Worm (Caenorhabditis elegans) whole organism, L4 larva: ENCODE results near the gene mkk-4.

ENCODE experiments used
- R02D3.7 ChIP-seq: fragments of 150-350 bp; sonication (generic microtip); optimal IDR thresholded peaks from 3 replicates; lab custom pipeline; 2014; ENCODE audit warnings: missing biosample characterization, missing genetic modification characterization
- ama-1 ChIP-seq: fragments of 150-350 bp; optimal IDR thresholded peaks from 2 replicates; lab custom pipeline; 2014; ENCODE audit warnings: inconsistent platforms, mixed read lengths
- ces-1 ChIP-seq: fragments of 150-350 bp; sonication (generic microtip); optimal IDR thresholded peaks from 4 replicates; lab custom pipeline; 2014; ENCODE audit warnings: missing biosample characterization, missing genetic modification reagents, missing genetic modification characterization
- egl-43 ChIP-seq: fragments of 200-800 bp; sonication (Bioruptor generic); IDR thresholded peaks from 2 replicates; pipeline ENCODE4 v1.3.6; 2022; ENCODE audit warnings: missing genetic modification reagents, missing genetic modification characterization, missing compliant biosample characterization
- set-16 ChIP-seq: fragments of 200-800 bp; sonication (Bioruptor generic); IDR thresholded peaks from 2 replicates; pipeline ENCODE4 v1.3.6; 2022; ENCODE audit warnings: missing genetic modification reagents, missing genetic modification characterization, missing compliant biosample characterization
- unc-39 ChIP-seq: sonication (generic microtip); optimal IDR thresholded peaks from 2 replicates; lab custom pipeline; 2017; ENCODE audit warnings: missing biosample characterization, missing genetic modification characterization
- unc-62 ChIP-seq, 3 experiments: fragments of 150-350 bp in 1 of 3; sonication (generic microtip); optimal IDR thresholded peaks in 2 of 3; peaks in 1 of 3; 1 replicate in 1 of 3; 2 replicates in 2 of 3; lab custom pipeline; 2014 to 2017; ENCODE audit warnings: missing biosample characterization in 3 of 3, missing genetic modification characterization in 3 of 3, missing genetic modification reagents in 3 of 3, missing genotype in 1 of 3
- zfp-3 ChIP-seq: fragments of 200-800 bp; sonication (Bioruptor generic); conservative IDR thresholded peaks from 2 replicates; pipeline ENCODE4 v1.3.6; 2022; ENCODE audit warnings: missing genetic modification reagents, missing genetic modification characterization, missing compliant biosample characterization

DNA sequence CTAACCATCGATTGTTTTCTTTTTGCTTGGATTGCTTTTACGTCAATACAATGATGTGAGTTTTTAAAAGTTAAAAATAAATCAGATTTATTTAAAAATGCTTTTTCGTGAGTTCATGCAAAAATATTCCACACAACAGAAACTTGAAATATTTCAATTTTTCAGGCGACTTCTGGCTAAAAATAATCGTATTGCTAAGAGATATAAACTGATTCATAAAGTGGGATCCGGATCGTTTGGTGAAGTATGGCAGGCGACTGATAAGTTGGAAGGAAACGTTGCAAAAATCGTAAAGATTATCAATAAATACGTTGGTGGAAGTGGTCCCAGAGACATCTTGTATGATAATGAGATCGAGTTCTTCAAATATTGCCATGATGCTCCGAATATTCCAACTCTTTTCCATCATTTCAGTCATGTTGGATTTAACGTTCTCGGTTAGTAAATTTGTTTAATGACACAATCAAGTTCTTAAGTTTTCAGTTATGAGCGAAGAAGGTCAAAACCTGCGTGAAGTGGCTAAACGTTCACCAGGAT, 32.9 kb downstream of the mkk-4 start, which contains the start of gene ZC373.3:
- TF ChIP-seq ama-1 (no peak), unc-39 (no peak), unc-62 (GFP tag; optimal IDR thresholded peaks at IDR 0.05 in 1 of 2; lab: Kevin White, UChicago) (no peak), unc-62 (tag; optimal IDR thresholded peaks at IDR 0.05; lab: Kevin White, UChicago) (no peak), R02D3.7 (tag; lab: Kevin White, UChicago) (no peak), ces-1 (GFP tag; lab: Kevin White, UChicago) (no peak), set-16 (no peak), egl-43 (GFP tag; lab: Robert Waterston, UW) (no peak), zfp-3 (GFP tag; lab: Robert Waterston, UW) (no peak)
